Fruit fly (Drosophila melanogaster) whole organism, embryonic: ENCODE measurements around the gene THADA.

ENCODE experiments used
- Aef1 ChIP-seq: fragments of 200-800 bp; sonication (Bioruptor generic); IDR thresholded peaks from 3 replicates; pipeline ENCODE4 v1.3.6; 2022; ENCODE audit warnings: missing biosample characterization, missing genetic modification characterization
- Asciz ChIP-seq: fragments of 200-800 bp; sonication (Bioruptor generic); optimal IDR thresholded peaks from 2 replicates; lab custom pipeline; 2017; ENCODE audit warnings: missing biosample characterization, mild to moderate bottlenecking, missing genetic modification characterization, missing genetic modification reagents
- CG10654 ChIP-seq: fragments of 200-800 bp; sonication (Bioruptor generic); optimal IDR thresholded peaks from 2 replicates; lab custom pipeline; 2016; ENCODE audit warnings: missing biosample characterization, missing genetic modification characterization
- CG12219 ChIP-seq: fragments of 200-800 bp; sonication (Bioruptor generic); optimal IDR thresholded peaks from 3 replicates; lab custom pipeline; 2018; ENCODE audit warnings: missing biosample characterization, mild to moderate bottlenecking, missing genetic modification characterization
- CG15073 ChIP-seq: fragments of 200-800 bp; sonication (Bioruptor generic); optimal IDR thresholded peaks from 2 replicates; lab custom pipeline; 2016; ENCODE audit warnings: missing biosample characterization, missing genetic modification characterization
- CG17802 ChIP-seq: fragments of 200-800 bp; sonication (Bioruptor generic); optimal IDR thresholded peaks from 2 replicates; lab custom pipeline; 2018; ENCODE audit warnings: missing biosample characterization, mild to moderate bottlenecking, missing genetic modification characterization, moderate library complexity
- CG1792 ChIP-seq: fragments of 200-800 bp; sonication (Bioruptor generic); optimal IDR thresholded peaks from 2 replicates; lab custom pipeline; 2016; ENCODE audit warnings: missing biosample characterization, missing genetic modification characterization
- CG18476 ChIP-seq: fragments of 200-800 bp; sonication (Bioruptor generic); optimal IDR thresholded peaks from 2 replicates; lab custom pipeline; 2016; ENCODE audit warnings: missing biosample characterization, mild to moderate bottlenecking, missing genetic modification characterization
- CG2129 ChIP-seq: fragments of 200-800 bp; sonication (Bioruptor generic); IDR thresholded peaks from 2 replicates; pipeline ENCODE4 v1.3.6; 2022; ENCODE audit warnings: missing biosample characterization, missing genetic modification characterization; ENCODE audit not compliant: partially characterized antibody
- CG2889 ChIP-seq: fragments of 200-800 bp; sonication (Bioruptor generic); IDR thresholded peaks from 3 replicates; pipeline ENCODE4 v1.3.6; 2022; ENCODE audit warnings: missing biosample characterization, missing genetic modification characterization
- CG30403 ChIP-seq: fragments of 200-800 bp; sonication (Bioruptor generic); optimal IDR thresholded peaks from 3 replicates; lab custom pipeline; 2016; ENCODE audit warnings: missing biosample characterization, missing genetic modification characterization
- CG30431 ChIP-seq: fragments of 200-800 bp; sonication (Bioruptor generic); optimal IDR thresholded peaks from 2 replicates; lab custom pipeline; 2017; ENCODE audit warnings: missing biosample characterization, missing genetic modification characterization
- CG31441 ChIP-seq: fragments of 200-800 bp; sonication (Bioruptor generic); IDR thresholded peaks from 2 replicates; pipeline ENCODE4 v1.3.6; 2022; ENCODE audit warnings: missing biosample characterization, missing genetic modification characterization
- CG4617 ChIP-seq: fragments of 200-800 bp; sonication (Bioruptor generic); optimal IDR thresholded peaks from 3 replicates; lab custom pipeline; 2016; ENCODE audit warnings: missing biosample characterization, missing genetic modification characterization, borderline replicate concordance
- CG6254 ChIP-seq: fragments of 200-800 bp; sonication (Bioruptor generic); optimal IDR thresholded peaks from 3 replicates; lab custom pipeline; 2017; ENCODE audit warnings: mild to moderate bottlenecking, missing biosample characterization, missing genetic modification reagents, missing genetic modification characterization
- CG6791 ChIP-seq: fragments of 200-800 bp; sonication (Bioruptor generic); IDR thresholded peaks from 3 replicates; pipeline ENCODE4 v1.3.6; 2022; ENCODE audit warnings: missing biosample characterization, missing genetic modification characterization; ENCODE audit not compliant: partially characterized antibody
- CG7372 ChIP-seq: fragments of 200-800 bp; sonication (Bioruptor generic); IDR thresholded peaks from 2 replicates; pipeline ENCODE4 v1.3.6; 2022; ENCODE audit warnings: missing biosample characterization, missing genetic modification characterization
- CG7556 ChIP-seq: fragments of 200-800 bp; sonication (Bioruptor generic); optimal IDR thresholded peaks from 2 replicates; lab custom pipeline; 2017; ENCODE audit warnings: missing biosample characterization, mild to moderate bottlenecking, missing genetic modification characterization
- Camta ChIP-seq: fragments of 200-800 bp; sonication (Bioruptor generic); optimal IDR thresholded peaks from 2 replicates; lab custom pipeline; 2016; ENCODE audit warnings: missing biosample characterization, missing genetic modification characterization
- Dip3 ChIP-seq: fragments of 200-800 bp; sonication (Bioruptor generic); optimal IDR thresholded peaks from 3 replicates; lab custom pipeline; 2016; ENCODE audit warnings: missing biosample characterization, missing genetic modification characterization
- Dp ChIP-seq: fragments of 200-800 bp; sonication (Bioruptor generic); optimal IDR thresholded peaks from 2 replicates; lab custom pipeline; 2018; ENCODE audit warnings: missing biosample characterization, mild to moderate bottlenecking, missing genetic modification characterization, moderate library complexity
- E2f2 ChIP-seq: fragments of 200-800 bp; sonication (Bioruptor generic); IDR thresholded peaks from 2 replicates; pipeline ENCODE4 v1.3.6; 2022; ENCODE audit warnings: missing biosample characterization, missing genetic modification characterization
- H15 ChIP-seq: fragments of 200-800 bp; sonication (Bioruptor generic); IDR thresholded peaks from 3 replicates; pipeline ENCODE4 v1.3.6; 2022; ENCODE audit warnings: missing biosample characterization, missing genetic modification characterization
- HLH54F ChIP-seq: fragments of 200-800 bp; sonication (Bioruptor generic); optimal IDR thresholded peaks from 3 replicates; lab custom pipeline; 2016; ENCODE audit warnings: missing biosample characterization, missing genetic modification characterization
- Hmr ChIP-seq: fragments of 200-800 bp; sonication (Bioruptor generic); optimal IDR thresholded peaks from 3 replicates; lab custom pipeline; 2017; ENCODE audit warnings: mild to moderate bottlenecking, missing biosample characterization, missing genetic modification reagents, missing genetic modification characterization
- Hr51 ChIP-seq, 2 experiments: fragments of 200-800 bp; sonication (Bioruptor generic); optimal IDR thresholded peaks; 2 replicates in 1 of 2; 3 replicates in 1 of 2; lab custom pipeline; 2016 to 2018; ENCODE audit warnings: missing biosample characterization in 2 of 2, missing genetic modification characterization in 2 of 2, mild to moderate bottlenecking in 1 of 2, moderate library complexity in 1 of 2
- Kr ChIP-seq: fragments of 200-800 bp; sonication (Bioruptor generic); optimal IDR thresholded peaks from 2 replicates; lab custom pipeline; 2017; ENCODE audit warnings: missing biosample characterization, mild to moderate bottlenecking, missing genetic modification characterization
- Nf-YB ChIP-seq: fragments of 200-800 bp; sonication (Bioruptor generic); optimal IDR thresholded peaks from 3 replicates; lab custom pipeline; 2019; ENCODE audit warnings: missing biosample characterization, mild to moderate bottlenecking, missing genetic modification characterization, moderate library complexity
- NfI ChIP-seq: fragments of 200-800 bp; sonication (Bioruptor generic); optimal IDR thresholded peaks from 3 replicates; lab custom pipeline; 2018; ENCODE audit warnings: missing biosample characterization, mild to moderate bottlenecking, missing genetic modification characterization, moderate library complexity
- Oaz ChIP-seq: fragments of 200-800 bp; sonication (Bioruptor generic); IDR thresholded peaks from 2 replicates; pipeline ENCODE4 v1.3.6; 2022; ENCODE audit warnings: missing biosample characterization, missing genetic modification characterization
- Oli ChIP-seq: fragments of 200-800 bp; sonication (Bioruptor generic); optimal IDR thresholded peaks from 2 replicates; lab custom pipeline; 2018; ENCODE audit warnings: missing biosample characterization, mild to moderate bottlenecking, missing genetic modification characterization, moderate library complexity
- Pdp1 ChIP-seq, 2 experiments: fragments of 200-800 bp; sonication (Bioruptor generic); optimal IDR thresholded peaks; 3 replicates each; lab custom pipeline; 2016; ENCODE audit warnings: missing biosample characterization in 2 of 2, missing genetic modification characterization in 2 of 2, mild to moderate bottlenecking in 1 of 2, moderate library complexity in 1 of 2
- Side ChIP-seq: fragments of 200-800 bp; sonication (Bioruptor generic); optimal IDR thresholded peaks from 2 replicates; lab custom pipeline; 2016; ENCODE audit warnings: missing biosample characterization, missing genetic modification characterization
- Sox100B ChIP-seq: fragments of 200-800 bp; sonication (Bioruptor generic); optimal IDR thresholded peaks from 3 replicates; lab custom pipeline; 2018; ENCODE audit warnings: missing biosample characterization, mild to moderate bottlenecking, missing genetic modification characterization
- Sox102F ChIP-seq: fragments of 200-800 bp; sonication (Bioruptor generic); optimal IDR thresholded peaks from 2 replicates; lab custom pipeline; 2018; ENCODE audit warnings: missing biosample characterization, mild to moderate bottlenecking, missing genetic modification characterization, moderate library complexity
- ab ChIP-seq: fragments of 200-800 bp; sonication (Bioruptor generic); optimal IDR thresholded peaks from 2 replicates; lab custom pipeline; 2016; ENCODE audit warnings: missing biosample characterization, missing genetic modification characterization
- al ChIP-seq: fragments of 200-800 bp; sonication (Bioruptor generic); IDR thresholded peaks from 2 replicates; pipeline ENCODE4 v1.3.6; 2022; ENCODE audit warnings: missing biosample characterization, missing genetic modification characterization
- aop ChIP-seq: fragments of 200-800 bp; sonication (Bioruptor generic); IDR thresholded peaks from 2 replicates; pipeline ENCODE4 v1.3.6; 2022; ENCODE audit warnings: missing biosample characterization, missing genetic modification characterization
- crc ChIP-seq: fragments of 200-800 bp; sonication (Bioruptor generic); optimal IDR thresholded peaks from 2 replicates; lab custom pipeline; 2016; ENCODE audit warnings: missing biosample characterization, missing genetic modification characterization
- emc ChIP-seq: fragments of 200-800 bp; sonication (Bioruptor generic); optimal IDR thresholded peaks from 2 replicates; lab custom pipeline; 2016; ENCODE audit warnings: missing biosample characterization, missing genetic modification characterization
- ems ChIP-seq: fragments of 200-800 bp; sonication (Bioruptor generic); optimal IDR thresholded peaks from 3 replicates; lab custom pipeline; 2016; ENCODE audit warnings: missing biosample characterization, missing genetic modification characterization
- esg ChIP-seq: fragments of 200-800 bp; sonication (Bioruptor generic); conservative IDR thresholded peaks from 2 replicates; pipeline ENCODE4 v1.3.6; 2022; ENCODE audit warnings: missing biosample characterization, missing genetic modification characterization
- ewg ChIP-seq: fragments of 200-800 bp; sonication (Bioruptor generic); optimal IDR thresholded peaks from 3 replicates; lab custom pipeline; 2017; ENCODE audit warnings: mild to moderate bottlenecking, missing biosample characterization, missing genetic modification reagents, missing genetic modification characterization
- ham ChIP-seq: fragments of 200-800 bp; sonication (Bioruptor generic); IDR thresholded peaks from 2 replicates; pipeline ENCODE4 v1.3.6; 2022; ENCODE audit warnings: missing biosample characterization, missing genetic modification characterization
- lab ChIP-seq: fragments of 200-800 bp; sonication (Bioruptor generic); optimal IDR thresholded peaks from 3 replicates; lab custom pipeline; 2017; ENCODE audit warnings: missing biosample characterization, missing genetic modification characterization, mild to moderate bottlenecking, moderate library complexity, missing genetic modification reagents
- mam ChIP-seq: fragments of 200-800 bp; sonication (Bioruptor generic); optimal IDR thresholded peaks from 3 replicates; lab custom pipeline; 2016; ENCODE audit warnings: missing biosample characterization, missing genetic modification characterization
- psq ChIP-seq: fragments of 200-800 bp; sonication (Bioruptor generic); optimal IDR thresholded peaks from 2 replicates; lab custom pipeline; 2017; ENCODE audit warnings: missing biosample characterization, missing genetic modification characterization
- sim ChIP-seq: fragments of 200-800 bp; sonication (Bioruptor generic); IDR thresholded peaks from 2 replicates; pipeline ENCODE4 v1.3.6; 2022; ENCODE audit warnings: missing biosample characterization, missing genetic modification characterization
- sug ChIP-seq: fragments of 200-800 bp; optimal IDR thresholded peaks from 2 replicates; lab custom pipeline; 2019; ENCODE audit warnings: missing biosample characterization, mild to moderate bottlenecking, missing genetic modification characterization, moderate library complexity
- tx ChIP-seq: fragments of 200-800 bp; sonication (Bioruptor generic); optimal IDR thresholded peaks from 2 replicates; lab custom pipeline; 2016; ENCODE audit warnings: missing biosample characterization, missing genetic modification characterization
- vvl ChIP-seq: fragments of 200-800 bp; sonication (Bioruptor generic); IDR thresholded peaks from 2 replicates; pipeline ENCODE4 v1.3.6; 2022; ENCODE audit warnings: missing biosample characterization, missing genetic modification characterization
- zf30C ChIP-seq: fragments of 200-800 bp; sonication (Bioruptor generic); optimal IDR thresholded peaks from 3 replicates; lab custom pipeline; 2018; ENCODE audit warnings: missing biosample characterization, mild to moderate bottlenecking, missing genetic modification characterization

Gene THADA

DNA sequence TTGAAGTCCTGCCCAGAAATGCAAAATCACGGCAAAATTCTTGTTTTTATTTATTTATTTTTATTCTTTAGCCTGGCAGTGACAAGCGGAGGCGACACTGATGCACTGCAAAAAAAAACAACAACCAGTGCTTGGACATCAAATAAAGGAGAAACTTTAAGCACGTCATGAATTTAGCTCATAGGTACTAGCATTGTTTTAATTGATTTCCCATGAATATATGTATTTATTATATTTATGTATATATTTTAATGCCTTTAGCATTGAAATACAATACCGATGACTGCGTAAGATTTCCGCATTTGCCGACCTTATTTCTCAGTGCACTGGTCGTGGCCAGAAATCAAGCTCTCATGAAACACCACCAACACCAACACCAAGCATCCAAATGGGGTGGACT, 46.7 kb downstream of the THADA start (continued):
- no peak for TF ChIP-seq Camta (GFP tag; lab: Kevin White, UChicago)
- TF ChIP-seq Dip3 = no peak
- TF ChIP-seq lab (GFP tag; lab: Kevin White, UChicago) = peak; percentile 34
- no peak for TF ChIP-seq ab (GFP tag; lab: Kevin White, UChicago)
- TF ChIP-seq Oaz (GFP tag; lab: Robert Waterston, UW) = no peak
- TF ChIP-seq Hmr = peak; percentile 47
- TF ChIP-seq CG15073 (GFP tag; lab: Kevin White, UChicago) = no peak
- TF ChIP-seq Oli (tag; lab: Kevin White, UChicago) = peak; percentile 45
- no peak for TF ChIP-seq ems
- TF ChIP-seq CG2129 (GFP tag; lab: Robert Waterston, UW) = no peak
- TF ChIP-seq CG7372 = no peak
- TF ChIP-seq Side (GFP tag; lab: Kevin White, UChicago) = no peak
- TF ChIP-seq Hr51 (GFP tag; optimal IDR thresholded peaks at IDR 0.05; lab: Kevin White, UChicago) = peak in 1 of 2 experiments; percentile 52
- TF ChIP-seq Nf-YB (GFP tag; lab: Kevin White, UChicago) = no peak
- no peak for TF ChIP-seq esg (GFP tag; lab: Robert Waterston, UW)
- TF ChIP-seq vvl (GFP tag; lab: Robert Waterston, UW) = no peak
- TF ChIP-seq CG6254 = no peak
- TF ChIP-seq sim (GFP tag; lab: Robert Waterston, UW) = no peak
- no peak for TF ChIP-seq HLH54F (GFP tag; lab: Kevin White, UChicago)
- no peak for TF ChIP-seq E2f2
- no peak for TF ChIP-seq Dp (GFP tag; lab: Kevin White, UChicago)
- no peak for TF ChIP-seq NfI (GFP tag; lab: Kevin White, UChicago)
- no peak for TF ChIP-seq Asciz (GFP tag; lab: Kevin White, UChicago)
- TF ChIP-seq CG31441 (GFP tag; lab: Robert Waterston, UW) = 0 out of 2 replicates have a peak, but pooled peaks have one; percentile 22
- TF ChIP-seq sug (tag; lab: Kevin White, UChicago) = no peak
- peak; percentile 47 for TF ChIP-seq CG7556 (GFP tag; lab: Kevin White, UChicago)
- no peak for TF ChIP-seq CG12219 (GFP tag; lab: Kevin White, UChicago)
- TF ChIP-seq psq (GFP tag; lab: Kevin White, UChicago) = no peak
- TF ChIP-seq ham (GFP tag; lab: Robert Waterston, UW) = no peak
- peak; percentile 9 for TF ChIP-seq CG30403 (GFP tag; lab: Kevin White, UChicago)
- TF ChIP-seq Sox100B (GFP tag; lab: Kevin White, UChicago) = no peak
- no peak for TF ChIP-seq crc (GFP tag; lab: Kevin White, UChicago)
- TF ChIP-seq emc (GFP tag; lab: Kevin White, UChicago) = no peak
- TF ChIP-seq Aef1 (GFP tag; lab: Robert Waterston, UW) = no peak
- TF ChIP-seq CG30431 (GFP tag; lab: Kevin White, UChicago) = no peak
- TF ChIP-seq CG1792 = no peak
- TF ChIP-seq CG10654 (GFP tag; lab: Kevin White, UChicago) = no peak
- TF ChIP-seq Pdp1 (GFP tag; optimal IDR thresholded peaks at IDR 0.05; lab: Kevin White, UChicago) = no peak
- TF ChIP-seq ewg (GFP tag; lab: Kevin White, UChicago) = no peak
- TF ChIP-seq CG2889 = no peak
- no peak for TF ChIP-seq aop (GFP tag; lab: Robert Waterston, UW)
- TF ChIP-seq mam (GFP tag; lab: Kevin White, UChicago) = no peak
- no peak for TF ChIP-seq Kr
- peak; percentile 40 for TF ChIP-seq Sox102F
- no peak for TF ChIP-seq tx (GFP tag; lab: Kevin White, UChicago)
- TF ChIP-seq CG17802 (tag; lab: Kevin White, UChicago) = no peak
- TF ChIP-seq CG4617 (GFP tag; lab: Kevin White, UChicago) = no peak
- no peak for TF ChIP-seq al
- no peak for TF ChIP-seq CG18476 (GFP tag; lab: Kevin White, UChicago)
- no peak for TF ChIP-seq CG6791 (GFP tag; lab: Robert Waterston, UW)
- TF ChIP-seq H15 = no peak
- peak; percentile 31 for TF ChIP-seq zf30C (GFP tag; lab: Kevin White, UChicago)
